Worm (Caenorhabditis elegans) whole organism, early embryonic: ENCODE results near the gene dnc-3.

Experiments
- B0310.2 ChIP-seq: sonication (generic microtip); optimal IDR thresholded peaks from 2 replicates; lab custom pipeline; 2016; ENCODE audit warnings: mild to moderate bottlenecking, missing genetic modification characterization, missing compliant biosample characterization
- F13C5.2 ChIP-seq: sonication (generic microtip); optimal IDR thresholded peaks from 2 replicates; lab custom pipeline; 2017; ENCODE audit warnings: mild to moderate bottlenecking, missing genetic modification characterization, inconsistent platforms, missing compliant biosample characterization
- aly-1 ChIP-seq: sonication (generic microtip); optimal IDR thresholded peaks from 2 replicates; lab custom pipeline; 2016; ENCODE audit warnings: missing genetic modification characterization, missing compliant biosample characterization
- ama-1 ChIP-seq: fragments of 150-350 bp; optimal IDR thresholded peaks from 2 replicates; lab custom pipeline; 2014
- ceh-13 ChIP-seq: fragments of 200-800 bp; sonication (Bioruptor generic); optimal IDR thresholded peaks from 2 replicates; lab custom pipeline; 2018; ENCODE audit warnings: mild to moderate bottlenecking, missing genetic modification characterization, missing compliant biosample characterization
- ceh-36 ChIP-seq: sonication (generic microtip); optimal IDR thresholded peaks from 2 replicates; lab custom pipeline; 2016; ENCODE audit warnings: missing genetic modification characterization, inconsistent platforms, missing compliant biosample characterization
- ets-7 ChIP-seq: sonication (generic microtip); optimal IDR thresholded peaks from 2 replicates; lab custom pipeline; 2016; ENCODE audit warnings: missing genotype, missing genetic modification characterization, missing compliant biosample characterization
- flt-1 ChIP-seq: fragments of 200-800 bp; sonication (Bioruptor generic); IDR thresholded peaks from 2 replicates; pipeline ENCODE4 v1.3.6; 2022; ENCODE audit warnings: missing genetic modification characterization, missing compliant biosample characterization
- hmbx-1 ChIP-seq: sonication (generic microtip); optimal IDR thresholded peaks from 2 replicates; lab custom pipeline; 2016; ENCODE audit warnings: mild to moderate bottlenecking, missing genetic modification characterization, missing compliant biosample characterization
- hmg-4 ChIP-seq: fragments of 200-800 bp; sonication (Bioruptor generic); optimal IDR thresholded peaks from 2 replicates; lab custom pipeline; 2018; ENCODE audit warnings: mild to moderate bottlenecking, missing genetic modification characterization, missing compliant biosample characterization
- hnd-1 ChIP-seq: sonication (generic microtip); optimal IDR thresholded peaks from 2 replicates; lab custom pipeline; 2016; ENCODE audit warnings: missing genetic modification characterization, missing compliant biosample characterization
- pes-1 ChIP-seq: fragments of 200-800 bp; sonication (Bioruptor generic); IDR thresholded peaks from 2 replicates; pipeline ENCODE4 v1.3.6; 2022; ENCODE audit warnings: missing genetic modification reagents, missing genetic modification characterization, missing compliant biosample characterization
- scrt-1 ChIP-seq: fragments of 200-800 bp; sonication (Bioruptor generic); IDR thresholded peaks from 2 replicates; pipeline ENCODE4 v1.3.6; 2022; ENCODE audit warnings: missing genetic modification characterization, missing compliant biosample characterization
- sea-1 ChIP-seq: fragments of 200-800 bp; sonication (Bioruptor generic); conservative IDR thresholded peaks from 2 replicates; pipeline ENCODE4 v1.3.6; 2022; ENCODE audit warnings: missing genetic modification characterization, missing compliant biosample characterization
- tbx-11 ChIP-seq: fragments of 200-800 bp; sonication (Bioruptor generic); IDR thresholded peaks from 2 replicates; pipeline ENCODE4 v1.3.6; 2022; ENCODE audit warnings: missing genetic modification characterization, missing compliant biosample characterization
- tbx-37 ChIP-seq: fragments of 200-800 bp; sonication (Bioruptor generic); conservative IDR thresholded peaks from 2 replicates; pipeline ENCODE4 v1.3.6; 2022; ENCODE audit warnings: missing genetic modification reagents, missing genetic modification characterization, missing compliant biosample characterization
- tra-4 ChIP-seq: sonication (generic microtip); optimal IDR thresholded peaks from 2 replicates; lab custom pipeline; 2017; ENCODE audit warnings: missing genetic modification characterization, missing compliant biosample characterization

dnc-3 gene

DNA sequence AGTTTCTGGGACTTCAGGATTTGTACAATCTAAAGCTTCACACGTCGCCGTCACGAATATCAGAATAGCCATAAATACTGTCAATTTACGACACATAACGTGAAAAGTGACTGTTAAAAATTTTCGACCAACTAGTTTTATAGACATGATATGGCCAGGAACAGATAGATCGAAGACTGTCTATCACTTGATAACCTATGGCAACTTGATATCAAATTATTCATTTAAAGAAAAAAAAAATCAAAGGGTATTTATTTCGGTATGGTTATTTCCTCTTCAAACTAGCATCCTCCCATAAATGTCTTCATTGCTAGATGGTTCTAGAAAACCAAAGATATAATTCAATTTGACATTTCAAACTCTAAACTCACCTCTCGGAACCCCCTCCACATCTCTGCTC lies 8.9 kb downstream of the dnc-3 start, which contains the start of gene W10G11.3:
Gene W10G11.3 (minus strand): TSS at position 101 of the 400 bp plus-strand sequence.
- TF ChIP-seq B0310.2 (tag; lab: Kevin White, UChicago) (no peak), sea-1 (GFP tag; lab: Robert Waterston, UW) (no peak), ceh-13 (GFP tag; lab: Kevin White, UChicago) (no peak), F13C5.2 (no peak), scrt-1 (no peak)

DNA sequence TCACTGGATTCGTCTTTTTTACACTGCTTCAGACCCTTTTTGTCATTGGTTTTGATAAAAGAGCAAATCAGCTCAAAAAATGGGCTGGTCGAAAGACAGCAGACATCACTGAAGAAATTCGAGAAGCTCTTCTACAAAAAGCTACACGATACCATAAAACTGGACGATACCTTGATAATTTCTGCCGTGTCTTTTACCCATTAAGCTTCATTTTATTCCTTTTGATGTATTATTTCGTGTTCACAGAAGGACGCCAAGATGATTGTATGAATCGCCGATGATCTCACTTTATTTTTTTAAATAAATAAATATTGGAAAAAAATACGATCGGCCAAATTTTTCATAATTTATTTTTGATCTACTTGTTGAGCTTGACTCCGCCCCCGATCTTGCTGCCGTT lies 13.5 kb downstream of the dnc-3 start:
- no peak for TF ChIP-seq ets-7 (tag; lab: Kevin White, UChicago)
- TF ChIP-seq scrt-1 = no peak
- TF ChIP-seq sea-1 (GFP tag; lab: Robert Waterston, UW) = no peak
- TF ChIP-seq aly-1 (tag; lab: Kevin White, UChicago) = no peak
- TF ChIP-seq tbx-37 = no peak
- TF ChIP-seq tbx-11 = no peak
- no peak for TF ChIP-seq ceh-36
- TF ChIP-seq tra-4 (tag; lab: Kevin White, UChicago) = no peak
- no peak for TF ChIP-seq pes-1 (GFP tag; lab: Robert Waterston, UW)
- no peak for TF ChIP-seq B0310.2 (tag; lab: Kevin White, UChicago)
- no peak for TF ChIP-seq ceh-13 (GFP tag; lab: Kevin White, UChicago)
- no peak for TF ChIP-seq hmbx-1 (tag; lab: Kevin White, UChicago)
- no peak for TF ChIP-seq F13C5.2
- no peak for TF ChIP-seq hnd-1 (tag; lab: Kevin White, UChicago)
- TF ChIP-seq hmg-4 (GFP tag; lab: Kevin White, UChicago) = no peak
- TF ChIP-seq ama-1 (lab: Kevin White, UChicago) = no peak
- no peak for TF ChIP-seq flt-1 (GFP tag; lab: Robert Waterston, UW)

DNA sequence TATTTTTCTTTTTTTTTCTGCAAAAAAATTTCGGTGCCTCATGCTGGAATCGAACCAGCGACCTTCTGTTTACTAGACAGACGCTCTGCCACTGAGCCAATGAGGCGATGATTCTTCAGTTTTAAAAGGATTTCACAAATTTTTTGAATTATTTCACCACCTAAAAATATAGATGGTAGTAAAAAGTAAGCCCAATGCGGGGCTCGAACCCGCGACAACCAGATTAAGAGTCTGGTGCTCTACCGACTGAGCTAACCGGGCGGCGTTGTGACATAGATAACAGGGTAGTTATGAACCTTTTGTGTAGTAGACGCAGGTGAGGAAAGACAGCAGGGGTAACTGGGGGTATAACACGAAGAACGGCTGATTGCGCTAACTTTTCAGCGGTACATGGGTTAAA lies 14.1 kb downstream of the dnc-3 start:
- TF ChIP-seq aly-1 (tag; lab: Kevin White, UChicago) (peak; percentile 47), pes-1 (GFP tag; lab: Robert Waterston, UW) (peak; percentile 86), tbx-11 (peak; percentile 70), ceh-36 (peak; percentile 82), tra-4 (tag; lab: Kevin White, UChicago) (peak; percentile 10), B0310.2 (tag; lab: Kevin White, UChicago) (peak; percentile 12), hnd-1 (tag; lab: Kevin White, UChicago) (peak; percentile 55), ceh-13 (GFP tag; lab: Kevin White, UChicago) (peak; percentile 22), sea-1 (GFP tag; lab: Robert Waterston, UW) (peak; percentile 76; the same call in 1 of the 2 replicates), tbx-37 (peak; percentile 52; the same call in 1 of the 2 replicates), hmg-4 (GFP tag; lab: Kevin White, UChicago) (peak; percentile 69), flt-1 (GFP tag; lab: Robert Waterston, UW) (peak; percentile 68), scrt-1 (peak; percentile 86)

DNA sequence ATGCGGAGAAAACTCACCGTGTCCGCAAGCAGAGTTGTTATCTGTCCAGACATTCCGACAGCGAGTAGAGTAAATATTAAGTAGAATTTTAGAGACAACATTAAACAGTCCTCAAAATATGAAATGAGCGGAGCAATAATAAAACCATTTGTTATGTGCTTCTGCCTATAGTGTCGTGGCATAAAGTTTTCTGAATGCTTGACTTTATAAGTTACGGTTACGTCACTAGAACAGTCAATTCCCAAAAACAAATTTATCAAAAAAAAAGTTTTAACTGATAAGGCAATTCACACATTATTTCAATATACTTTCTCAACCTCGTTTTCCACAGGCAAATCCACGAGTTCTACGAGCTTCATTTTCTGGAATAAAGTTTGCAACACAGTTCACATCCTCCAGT lies 15.6 kb downstream of the dnc-3 start, which contains the start of gene clec-127:
Gene clec-127 (minus strand): TSS at position 101 of the 400 bp plus-strand sequence.
- TF ChIP-seq flt-1 (GFP tag; lab: Robert Waterston, UW) (no peak), sea-1 (GFP tag; lab: Robert Waterston, UW) (no peak), hmbx-1 (tag; lab: Kevin White, UChicago) (no peak), scrt-1 (no peak), aly-1 (tag; lab: Kevin White, UChicago) (no peak), F13C5.2 (no peak), hmg-4 (GFP tag; lab: Kevin White, UChicago) (no peak), tbx-37 (no peak), ceh-13 (GFP tag; lab: Kevin White, UChicago) (no peak), hnd-1 (tag; lab: Kevin White, UChicago) (no peak), B0310.2 (tag; lab: Kevin White, UChicago) (no peak), ama-1 (lab: Kevin White, UChicago) (no peak), pes-1 (GFP tag; lab: Robert Waterston, UW) (no peak), tbx-11 (no peak), ets-7 (tag; lab: Kevin White, UChicago) (no peak), ceh-36 (no peak), tra-4 (tag; lab: Kevin White, UChicago) (no peak)

DNA sequence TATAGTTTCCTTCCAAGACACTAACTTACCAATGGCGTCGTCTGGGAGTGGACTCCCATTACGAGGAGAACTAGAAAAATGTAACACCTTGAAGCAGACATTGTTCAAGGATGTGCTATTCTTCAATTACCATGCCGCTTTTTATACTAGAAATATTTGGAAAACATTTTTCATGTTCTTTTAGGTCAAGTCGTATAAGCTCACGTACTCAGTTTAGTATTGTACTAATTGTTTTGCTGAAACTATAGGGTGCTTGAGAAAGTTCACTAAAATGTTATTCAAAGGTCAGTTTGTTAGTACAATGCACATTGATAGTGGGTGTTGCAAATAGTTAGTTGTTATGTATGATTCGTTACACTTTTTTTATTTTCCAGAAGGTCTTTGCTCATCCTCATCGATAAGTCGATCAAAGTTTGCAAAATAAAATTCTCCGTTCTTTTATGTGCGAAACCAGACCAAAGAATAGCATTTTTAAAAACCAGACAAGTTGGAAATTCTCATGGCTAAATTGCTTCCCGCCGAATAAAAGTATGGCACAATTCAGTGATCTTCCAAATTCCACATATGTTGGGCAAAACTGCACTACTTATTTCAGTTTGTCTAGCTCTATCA lies 17.5 kb downstream of the dnc-3 start, which contains the start of the genes clec-128 and clec-129:
Gene clec-128 (minus strand): TSS at position 101 of the 612 bp plus-strand sequence.
Gene clec-129 (plus strand): TSS at position 562 of the 612 bp plus-strand sequence.
- TF ChIP-seq hmg-4 (GFP tag; lab: Kevin White, UChicago) (no peak), tbx-37 (no peak), ceh-36 (no peak)

DNA sequence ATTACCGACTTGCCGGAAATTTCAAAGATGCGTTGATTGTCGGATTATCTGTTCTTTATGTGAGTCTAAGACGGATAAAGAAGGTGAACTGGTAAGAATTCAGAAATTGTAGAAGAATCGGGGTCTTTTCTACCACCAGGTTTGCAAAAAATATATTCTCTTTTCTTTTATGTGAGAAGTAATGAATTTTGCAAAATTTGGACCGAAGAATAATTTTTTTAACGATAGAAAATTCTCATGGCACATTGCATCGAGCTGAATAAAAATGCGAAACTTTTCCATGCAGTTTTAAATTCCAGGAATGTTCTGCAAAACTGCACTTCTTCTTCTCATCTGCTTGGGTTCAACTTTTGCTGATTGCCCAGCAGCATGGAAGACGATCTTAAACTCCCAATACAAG lies 19.7 kb downstream of the dnc-3 start, which contains the start of gene clec-130:
Gene clec-130 (plus strand): TSS at position 301 of the 400 bp plus-strand sequence.
- TF ChIP-seq ama-1 (lab: Kevin White, UChicago) (no peak), F13C5.2 (no peak), aly-1 (tag; lab: Kevin White, UChicago) (no peak), hmbx-1 (tag; lab: Kevin White, UChicago) (no peak), ceh-36 (no peak), tbx-11 (no peak), B0310.2 (tag; lab: Kevin White, UChicago) (no peak), hmg-4 (GFP tag; lab: Kevin White, UChicago) (no peak), flt-1 (GFP tag; lab: Robert Waterston, UW) (no peak), pes-1 (GFP tag; lab: Robert Waterston, UW) (no peak), ceh-13 (GFP tag; lab: Kevin White, UChicago) (no peak), hnd-1 (tag; lab: Kevin White, UChicago) (no peak)

DNA sequence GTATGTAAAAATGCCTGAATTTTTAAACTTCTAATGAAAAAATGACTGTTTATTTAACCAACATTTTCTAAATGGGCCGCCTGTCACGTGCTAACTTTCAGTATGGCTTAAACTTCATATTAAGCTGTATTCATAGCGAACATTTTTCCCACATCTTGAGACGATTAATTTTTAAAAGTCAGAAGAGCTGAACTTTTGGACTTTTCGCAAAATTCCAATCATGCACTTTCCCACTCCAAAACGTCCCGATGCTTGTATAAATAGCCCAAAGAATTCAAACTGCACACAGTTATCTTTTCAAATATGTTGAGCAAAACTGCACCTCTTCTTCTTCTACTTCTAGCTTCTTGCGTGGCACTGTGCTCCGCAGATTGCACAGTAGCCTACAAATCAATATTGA lies 23.2 kb downstream of the dnc-3 start, which contains the start of gene clec-132:
Gene clec-132 (plus strand): TSS at position 301 of the 400 bp plus-strand sequence.
- TF ChIP-seq ama-1 (lab: Kevin White, UChicago) (no peak), F13C5.2 (no peak), sea-1 (GFP tag; lab: Robert Waterston, UW) (no peak), tbx-11 (no peak), tbx-37 (no peak), scrt-1 (no peak)
